Worm (Caenorhabditis elegans) whole organism, L3 larva: ENCODE measurements around the gene srh-145.

ENCODE experiments used
- R02D3.7 ChIP-seq: fragments of 150-350 bp; optimal IDR thresholded peaks from 2 replicates; lab custom pipeline; 2014; ENCODE audit warnings: missing biosample characterization, missing genetic modification characterization
- ZK546.5 ChIP-seq: sonication (generic microtip); optimal IDR thresholded peaks from 2 replicates; lab custom pipeline; 2017; ENCODE audit warnings: missing biosample characterization, missing genetic modification characterization
- aly-2 ChIP-seq: fragments of 150-350 bp; optimal IDR thresholded peaks from 2 replicates; lab custom pipeline; 2014; ENCODE audit warnings: missing biosample characterization, missing genetic modification characterization
- ama-1 ChIP-seq: fragments of 150-350 bp; optimal IDR thresholded peaks from 2 replicates; lab custom pipeline; 2018
- ceh-82 ChIP-seq: fragments of 150-350 bp; optimal IDR thresholded peaks from 2 replicates; lab custom pipeline; 2014; ENCODE audit warnings: missing biosample characterization, missing genetic modification characterization
- ceh-9 ChIP-seq: sonication (generic microtip); optimal IDR thresholded peaks from 2 replicates; lab custom pipeline; 2018; ENCODE audit warnings: missing biosample characterization, missing genetic modification characterization
- daf-12 ChIP-seq: fragments of 150-350 bp; optimal IDR thresholded peaks from 2 replicates; lab custom pipeline; 2014; ENCODE audit warnings: missing biosample characterization, missing genetic modification reagents, missing genetic modification characterization
- egl-27 ChIP-seq: sonication (generic microtip); optimal IDR thresholded peaks from 4 replicates; lab custom pipeline; 2017; ENCODE audit warnings: missing biosample characterization, missing genetic modification reagents, missing genetic modification characterization
- elt-1 ChIP-seq: fragments of 150-350 bp; optimal IDR thresholded peaks from 2 replicates; lab custom pipeline; 2014; ENCODE audit warnings: missing biosample characterization, missing genetic modification characterization
- elt-3 ChIP-seq, 3 experiments: fragments of 150-350 bp in 1 of 3; sonication (generic microtip) in 2 of 3; optimal IDR thresholded peaks; 2 replicates in 2 of 3; 4 replicates in 1 of 3; lab custom pipeline; 2014 to 2017; ENCODE audit warnings: missing biosample characterization in 3 of 3, missing genetic modification characterization in 3 of 3
- eor-1 ChIP-seq, 2 experiments: fragments of 150-350 bp; optimal IDR thresholded peaks; 2 replicates each; lab custom pipeline; 2014 to 2018; ENCODE audit warnings: missing biosample characterization in 2 of 2, missing genetic modification characterization in 2 of 2
- fkh-10 ChIP-seq: sonication (generic microtip); optimal IDR thresholded peaks from 2 replicates; lab custom pipeline; 2017; ENCODE audit warnings: missing biosample characterization, missing genetic modification reagents, missing genetic modification characterization
- fkh-2 ChIP-seq: fragments of 150-350 bp; optimal IDR thresholded peaks from 2 replicates; lab custom pipeline; 2014; ENCODE audit warnings: missing biosample characterization, missing genetic modification reagents, missing genetic modification characterization
- hmg-11 ChIP-seq: sonication (generic microtip); optimal IDR thresholded peaks from 2 replicates; lab custom pipeline; 2016; ENCODE audit warnings: missing genetic modification characterization, missing compliant biosample characterization
- jun-1 ChIP-seq: fragments of 150-350 bp; optimal IDR thresholded peaks from 2 replicates; lab custom pipeline; 2014; ENCODE audit warnings: missing biosample characterization, missing genetic modification reagents, missing genetic modification characterization
- lin-15B ChIP-seq: fragments of 150-350 bp; optimal IDR thresholded peaks from 2 replicates; lab custom pipeline; 2014; ENCODE audit warnings: missing biosample characterization, missing genetic modification characterization
- lin-39 ChIP-seq: fragments of 150-350 bp; optimal IDR thresholded peaks from 2 replicates; lab custom pipeline; 2018; ENCODE audit warnings: missing biosample characterization, missing genetic modification reagents, missing genetic modification characterization
- lsy-12 ChIP-seq: sonication (generic microtip); optimal IDR thresholded peaks from 2 replicates; lab custom pipeline; 2016; ENCODE audit warnings: mild to moderate bottlenecking, missing genetic modification characterization, missing compliant biosample characterization
- mdl-1 ChIP-seq: fragments of 150-350 bp; optimal IDR thresholded peaks from 2 replicates; lab custom pipeline; 2014; ENCODE audit warnings: missing biosample characterization, missing genetic modification characterization
- mml-1 ChIP-seq: fragments of 150-350 bp; sonication (generic microtip); optimal IDR thresholded peaks from 3 replicates; lab custom pipeline; 2014; ENCODE audit warnings: missing biosample characterization, missing genetic modification characterization
- nfya-1 ChIP-seq: sonication (generic microtip); optimal IDR thresholded peaks from 2 replicates; lab custom pipeline; 2017; ENCODE audit warnings: missing genetic modification characterization, mild to moderate bottlenecking, missing compliant biosample characterization, antibody characterized with exemption, moderate library complexity; ENCODE audit not compliant: insufficient read depth
- nhr-11 ChIP-seq: fragments of 150-350 bp; optimal IDR thresholded peaks from 2 replicates; lab custom pipeline; 2014; ENCODE audit warnings: missing biosample characterization, missing genetic modification characterization
- nhr-23 ChIP-seq: fragments of 150-350 bp; optimal IDR thresholded peaks from 2 replicates; lab custom pipeline; 2014; ENCODE audit warnings: missing biosample characterization, missing genetic modification reagents, missing genetic modification characterization
- nhr-25 ChIP-seq: sonication (generic microtip); optimal IDR thresholded peaks from 2 replicates; lab custom pipeline; 2017; ENCODE audit warnings: missing biosample characterization, missing genetic modification characterization
- nhr-67 ChIP-seq: fragments of 150-350 bp; optimal IDR thresholded peaks from 2 replicates; lab custom pipeline; 2014; ENCODE audit warnings: missing biosample characterization, missing genetic modification characterization
- nhr-77 ChIP-seq: fragments of 150-350 bp; optimal IDR thresholded peaks from 2 replicates; lab custom pipeline; 2014; ENCODE audit warnings: missing biosample characterization, missing genetic modification characterization
- pha-4 ChIP-seq: fragments of 150-350 bp; optimal IDR thresholded peaks from 2 replicates; lab custom pipeline; 2014; ENCODE audit warnings: missing biosample characterization, missing genetic modification reagents, missing genetic modification characterization
- pqm-1 ChIP-seq: fragments of 150-350 bp; optimal IDR thresholded peaks from 2 replicates; lab custom pipeline; 2017; ENCODE audit warnings: missing biosample characterization, missing genetic modification characterization, inconsistent platforms
- sea-2 ChIP-seq: fragments of 150-350 bp; sonication (generic microtip); optimal IDR thresholded peaks from 4 replicates; lab custom pipeline; 2014; ENCODE audit warnings: missing biosample characterization, missing genetic modification reagents, missing genetic modification characterization
- skn-1 ChIP-seq: fragments of 150-350 bp; optimal IDR thresholded peaks from 2 replicates; lab custom pipeline; 2014; ENCODE audit warnings: missing biosample characterization, missing genetic modification characterization
- snpc-4 ChIP-seq: fragments of 150-350 bp; optimal IDR thresholded peaks from 2 replicates; lab custom pipeline; 2014; ENCODE audit warnings: missing biosample characterization, missing genetic modification characterization
- tbx-2 ChIP-seq: sonication (generic microtip); optimal IDR thresholded peaks from 2 replicates; lab custom pipeline; 2016; ENCODE audit warnings: mild to moderate bottlenecking, missing genetic modification characterization, missing compliant biosample characterization
- unc-62 ChIP-seq: fragments of 150-350 bp; sonication (generic microtip); optimal IDR thresholded peaks from 4 replicates; lab custom pipeline; 2014; ENCODE audit warnings: missing biosample characterization, missing genetic modification reagents, missing genetic modification characterization
- zag-1 ChIP-seq: fragments of 150-350 bp; optimal IDR thresholded peaks from 2 replicates; lab custom pipeline; 2014; ENCODE audit warnings: missing biosample characterization, missing genetic modification characterization
- ztf-11 ChIP-seq: fragments of 150-350 bp; optimal IDR thresholded peaks from 2 replicates; lab custom pipeline; 2014; ENCODE audit warnings: missing biosample characterization, missing genetic modification characterization
- ztf-4 ChIP-seq: fragments of 150-350 bp; optimal IDR thresholded peaks from 2 replicates; lab custom pipeline; 2014; ENCODE audit warnings: missing biosample characterization, missing genetic modification characterization

srh-145 gene

ce11 chrV:16405366-16405765, 5.1 kb upstream of the srh-145 start:
- TF ChIP-seq snpc-4 (tag; lab: Kevin White, UChicago) (no peak), ztf-4 (tag; lab: Kevin White, UChicago) (no peak), pqm-1 (tag; lab: Kevin White, UChicago) (no peak)

- no peak for TF ChIP-seq tbx-2 (tag; lab: Kevin White, UChicago)
- no peak for TF ChIP-seq skn-1
- TF ChIP-seq nhr-11 (tag; lab: Kevin White, UChicago) = no peak
- no peak for TF ChIP-seq ZK546.5 (tag; lab: Kevin White, UChicago)
- no peak for TF ChIP-seq zag-1 (tag; lab: Kevin White, UChicago)
- no peak for TF ChIP-seq nhr-23 (tag; lab: Kevin White, UChicago)
- no peak for TF ChIP-seq fkh-2 (tag; lab: Kevin White, UChicago)
- TF ChIP-seq elt-3 (tag; optimal IDR thresholded peaks at IDR 0.05; lab: Kevin White, UChicago) = no peak
- TF ChIP-seq jun-1 (tag; lab: Kevin White, UChicago) = no peak
- TF ChIP-seq ceh-9 (tag; lab: Kevin White, UChicago) = no peak
- no peak for TF ChIP-seq mdl-1
- TF ChIP-seq lin-39 (tag; lab: Kevin White, UChicago) = no peak
- no peak for TF ChIP-seq R02D3.7
- TF ChIP-seq daf-12 (tag; lab: Kevin White, UChicago) = no peak
- TF ChIP-seq nfya-1 (tag; lab: Kevin White, UChicago) = no peak
- no peak for TF ChIP-seq eor-1 (tag; optimal IDR thresholded peaks at IDR 0.05; lab: Kevin White, UChicago)
- TF ChIP-seq pha-4 (tag; lab: Kevin White, UChicago) = no peak
Observed at ce11 chrV:16406357-16406756, 4.2 kb upstream of the srh-145 start.

- TF ChIP-seq skn-1 = no peak
- TF ChIP-seq sea-2 (GFP tag; lab: Kevin White, UChicago) = no peak
- no peak for TF ChIP-seq ZK546.5 (tag; lab: Kevin White, UChicago)
- TF ChIP-seq elt-1 (tag; lab: Kevin White, UChicago) = no peak
- no peak for TF ChIP-seq ztf-11 (tag; lab: Kevin White, UChicago)
- TF ChIP-seq nhr-11 (tag; lab: Kevin White, UChicago) = no peak
Observed at ce11 chrV:16407663-16408062, 2.9 kb upstream of the srh-145 start, which contains the start of gene F26D2.3. Gene F26D2.3, plus strand, starts transcription at chrV:16407963.

- TF ChIP-seq nhr-11 (tag; lab: Kevin White, UChicago) = no peak
- TF ChIP-seq nhr-25 (tag; lab: Kevin White, UChicago) = no peak
- TF ChIP-seq fkh-10 (GFP tag; lab: Kevin White, UChicago) = no peak
- no peak for TF ChIP-seq snpc-4 (tag; lab: Kevin White, UChicago)
- TF ChIP-seq, all 47 proteins: peak for 0
Observed at ce11 chrV:16417014-16417413, 6.5 kb downstream of the srh-145 start, which contains the start of gene str-55. Gene str-55, minus strand, starts transcription at chrV:16417114.

ce11 chrV:16419769-16420168, 9.3 kb downstream of the srh-145 start, which contains the start of gene F26D2.16:
Gene F26D2.16, minus strand, starts transcription at chrV:16419869.
- TF ChIP-seq nhr-67 (tag; lab: Kevin White, UChicago) (no peak), pqm-1 (tag; lab: Kevin White, UChicago) (no peak), mml-1 (tag; lab: Kevin White, UChicago) (no peak), lin-15B (tag; lab: Kevin White, UChicago) (no peak), mdl-1 (no peak), aly-2 (tag; lab: Kevin White, UChicago) (no peak), zag-1 (tag; lab: Kevin White, UChicago) (no peak), ztf-11 (tag; lab: Kevin White, UChicago) (no peak)

- TF ChIP-seq elt-3 (tag; optimal IDR thresholded peaks at IDR 0.05; lab: Kevin White, UChicago) = no peak
- no peak for TF ChIP-seq nhr-67 (tag; lab: Kevin White, UChicago)
- TF ChIP-seq lsy-12 (tag; lab: Kevin White, UChicago) = no peak
- no peak for TF ChIP-seq ceh-9 (tag; lab: Kevin White, UChicago)
- TF ChIP-seq pha-4 (tag; lab: Kevin White, UChicago) = no peak
- no peak for TF ChIP-seq ceh-82
- TF ChIP-seq unc-62 = no peak
- no peak for TF ChIP-seq nhr-11 (tag; lab: Kevin White, UChicago)
- no peak for TF ChIP-seq hmg-11 (tag; lab: Kevin White, UChicago)
- TF ChIP-seq nhr-77 (tag; lab: Kevin White, UChicago) = no peak
- TF ChIP-seq skn-1 = no peak
- no peak for TF ChIP-seq ztf-4 (tag; lab: Kevin White, UChicago)
- no peak for TF ChIP-seq daf-12 (tag; lab: Kevin White, UChicago)
- no peak for TF ChIP-seq egl-27 (tag; lab: Kevin White, UChicago)
- no peak for TF ChIP-seq ama-1 (lab: Kevin White, UChicago)
Observed at ce11 chrV:16420696-16421095, 10.2 kb downstream of the srh-145 start, which contains the start of gene srw-48. Gene srw-48, plus strand, starts transcription at chrV:16420996.
